Fruit fly (Drosophila melanogaster) whole organism, embryonic: ENCODE results near the gene CG7179.
A peak's percentile ranks its signal among the peaks of the same experiment; 100 is the strongest.

Source experiments
- Awh ChIP-seq: fragments of 200-800 bp; sonication (Bioruptor generic); IDR thresholded peaks from 2 replicates; pipeline ENCODE4, ENCODE4 v1.3.6; 2022; ENCODE audit warnings: missing biosample characterization, missing genetic modification characterization
- BEAF-32 ChIP-seq: fragments of 200-800 bp; sonication (Bioruptor generic); optimal IDR thresholded peaks from 3 replicates; lab custom pipeline; 2017; ENCODE audit warnings: missing biosample characterization, missing genetic modification characterization, mild to moderate bottlenecking, moderate library complexity, missing genetic modification reagents
- Bgb ChIP-seq: fragments of 200-800 bp; sonication (Bioruptor generic); IDR thresholded peaks from 2 replicates; pipeline ENCODE4 v1.3.6; 2022; ENCODE audit warnings: missing biosample characterization, missing genetic modification characterization; ENCODE audit not compliant: partially characterized antibody
- C15 ChIP-seq: fragments of 200-800 bp; sonication (Bioruptor generic); IDR thresholded peaks from 3 replicates; pipeline ENCODE4 v1.3.6; 2022; ENCODE audit warnings: missing biosample characterization, missing genetic modification characterization
- CG11247 ChIP-seq: fragments of 200-800 bp; sonication (Bioruptor generic); IDR thresholded peaks from 2 replicates; pipeline ENCODE4 v1.3.6; 2022; ENCODE audit warnings: missing biosample characterization, missing genetic modification characterization
- CG11456 ChIP-seq: fragments of 200-800 bp; sonication (Bioruptor generic); IDR thresholded peaks from 3 replicates; pipeline ENCODE4 v1.3.6; 2022; ENCODE audit warnings: missing biosample characterization, missing genetic modification characterization
- CG11560 ChIP-seq: fragments of 200-800 bp; sonication (Bioruptor generic); IDR thresholded peaks from 3 replicates; pipeline ENCODE4 v1.3.6; 2022; ENCODE audit warnings: missing biosample characterization, missing genetic modification characterization
- CG13775 ChIP-seq: fragments of 200-800 bp; sonication (Bioruptor generic); optimal IDR thresholded peaks from 3 replicates; lab custom pipeline; 2017; ENCODE audit warnings: missing biosample characterization, mild to moderate bottlenecking, missing genetic modification characterization
- CG14965 ChIP-seq: fragments of 200-800 bp; sonication (Bioruptor generic); optimal IDR thresholded peaks from 2 replicates; lab custom pipeline; 2016; ENCODE audit warnings: missing biosample characterization, missing genetic modification characterization, borderline replicate concordance
- CG17612 ChIP-seq: fragments of 200-800 bp; sonication (Bioruptor generic); IDR thresholded peaks from 2 replicates; pipeline ENCODE4 v1.3.6; 2022; ENCODE audit warnings: missing biosample characterization, missing genetic modification characterization
- CG1792 ChIP-seq: fragments of 200-800 bp; sonication (Bioruptor generic); optimal IDR thresholded peaks from 2 replicates; lab custom pipeline; 2016; ENCODE audit warnings: missing biosample characterization, missing genetic modification characterization
- CG18764 ChIP-seq: fragments of 200-800 bp; sonication (Bioruptor generic); optimal IDR thresholded peaks from 3 replicates; lab custom pipeline; 2016; ENCODE audit warnings: missing biosample characterization, missing genetic modification characterization
- CG30403 ChIP-seq: fragments of 200-800 bp; sonication (Bioruptor generic); optimal IDR thresholded peaks from 3 replicates; lab custom pipeline; 2016; ENCODE audit warnings: missing biosample characterization, missing genetic modification characterization
- CG32532 ChIP-seq: fragments of 200-800 bp; sonication (Bioruptor generic); IDR thresholded peaks from 2 replicates; pipeline ENCODE4 v1.3.6; 2022; ENCODE audit warnings: missing biosample characterization, missing genetic modification characterization
- CG3281 ChIP-seq: fragments of 200-800 bp; sonication (Bioruptor generic); optimal IDR thresholded peaks from 3 replicates; lab custom pipeline; 2017; ENCODE audit warnings: missing biosample characterization, mild to moderate bottlenecking, missing genetic modification characterization
- CG3726 ChIP-seq: fragments of 200-800 bp; sonication (Bioruptor generic); IDR thresholded peaks from 3 replicates; pipeline ENCODE4, ENCODE4 v1.3.6; 2022; ENCODE audit warnings: missing biosample characterization, missing genetic modification characterization
- CG3838 ChIP-seq: fragments of 200-800 bp; sonication (Bioruptor generic); optimal IDR thresholded peaks from 3 replicates; lab custom pipeline; 2016; ENCODE audit warnings: missing biosample characterization, missing genetic modification characterization
- CG4360 ChIP-seq: fragments of 200-800 bp; sonication (Bioruptor generic); IDR thresholded peaks from 2 replicates; pipeline ENCODE4 v1.3.6; 2022; ENCODE audit warnings: missing biosample characterization, missing genetic modification characterization
- CG4404 ChIP-seq: fragments of 200-800 bp; sonication (Bioruptor generic); IDR thresholded peaks from 2 replicates; pipeline ENCODE4 v1.3.6; 2022; ENCODE audit warnings: missing biosample characterization, missing genetic modification characterization
- CG8765 ChIP-seq: fragments of 200-800 bp; sonication (Bioruptor generic); IDR thresholded peaks from 2 replicates; pipeline ENCODE4 v1.3.6; 2022; ENCODE audit warnings: missing biosample characterization, missing genetic modification characterization
- CG8944 ChIP-seq: fragments of 200-800 bp; sonication (Bioruptor generic); optimal IDR thresholded peaks from 3 replicates; lab custom pipeline; 2016; ENCODE audit warnings: missing biosample characterization, missing genetic modification characterization
- Dek ChIP-seq: fragments of 200-800 bp; sonication (Bioruptor generic); optimal IDR thresholded peaks from 3 replicates; lab custom pipeline; 2019; ENCODE audit warnings: missing biosample characterization, mild to moderate bottlenecking, missing genetic modification characterization, moderate library complexity
- Fer2 ChIP-seq: fragments of 200-800 bp; sonication (Bioruptor generic); optimal IDR thresholded peaks from 2 replicates; lab custom pipeline; 2018; ENCODE audit warnings: missing biosample characterization, mild to moderate bottlenecking, missing genetic modification characterization, moderate library complexity
- HLH54F ChIP-seq: fragments of 200-800 bp; sonication (Bioruptor generic); optimal IDR thresholded peaks from 3 replicates; lab custom pipeline; 2016; ENCODE audit warnings: missing biosample characterization, missing genetic modification characterization
- Hmr ChIP-seq: fragments of 200-800 bp; sonication (Bioruptor generic); optimal IDR thresholded peaks from 3 replicates; lab custom pipeline; 2017; ENCODE audit warnings: mild to moderate bottlenecking, missing biosample characterization, missing genetic modification reagents, missing genetic modification characterization
- Lim3 ChIP-seq: fragments of 200-800 bp; sonication (Bioruptor generic); IDR thresholded peaks from 2 replicates; pipeline ENCODE4 v1.3.6; 2022; ENCODE audit warnings: missing biosample characterization, missing genetic modification characterization
- Mes4 ChIP-seq: fragments of 200-800 bp; sonication (Bioruptor generic); optimal IDR thresholded peaks from 2 replicates; lab custom pipeline; 2016; ENCODE audit warnings: missing biosample characterization, missing genetic modification characterization
- ap ChIP-seq: fragments of 200-800 bp; sonication (Bioruptor generic); IDR thresholded peaks from 2 replicates; pipeline ENCODE4 v1.3.6; 2022; ENCODE audit warnings: missing biosample characterization, missing genetic modification characterization
- bigmax ChIP-seq: fragments of 200-800 bp; sonication (Bioruptor generic); optimal IDR thresholded peaks from 2 replicates; lab custom pipeline; 2018; ENCODE audit warnings: missing biosample characterization, mild to moderate bottlenecking, missing genetic modification characterization
- bowl ChIP-seq: fragments of 200-800 bp; sonication (Bioruptor generic); IDR thresholded peaks from 2 replicates; pipeline ENCODE4 v1.3.6; 2022; ENCODE audit warnings: missing biosample characterization, missing genetic modification characterization
- cad ChIP-seq: fragments of >200 bp; optimal IDR thresholded peaks from 2 replicates; lab custom pipeline; 2017; ENCODE audit warnings: missing biosample characterization, missing genetic modification characterization
- chinmo ChIP-seq: fragments of 200-800 bp; sonication (Bioruptor generic); IDR thresholded peaks from 4 replicates; pipeline ENCODE4 v1.3.6; 2022; ENCODE audit warnings: missing biosample characterization, missing genetic modification characterization; ENCODE audit not compliant: partially characterized antibody
- dysf ChIP-seq: fragments of 200-800 bp; sonication (Bioruptor generic); IDR thresholded peaks from 3 replicates; pipeline ENCODE4 v1.3.6; 2022; ENCODE audit warnings: missing biosample characterization, missing genetic modification characterization
- fd96Cb ChIP-seq: fragments of 200-800 bp; sonication (Bioruptor generic); optimal IDR thresholded peaks from 2 replicates; lab custom pipeline; 2018; ENCODE audit warnings: missing biosample characterization, mild to moderate bottlenecking, missing genetic modification characterization, moderate library complexity
- grau ChIP-seq: fragments of 200-800 bp; optimal IDR thresholded peaks from 3 replicates; lab custom pipeline; 2019; ENCODE audit warnings: missing biosample characterization, mild to moderate bottlenecking, missing genetic modification characterization, moderate library complexity
- ham ChIP-seq: fragments of 200-800 bp; sonication (Bioruptor generic); IDR thresholded peaks from 2 replicates; pipeline ENCODE4 v1.3.6; 2022; ENCODE audit warnings: missing biosample characterization, missing genetic modification characterization
- klu ChIP-seq: fragments of 200-800 bp; sonication (Bioruptor generic); IDR thresholded peaks from 2 replicates; pipeline ENCODE4 v1.3.6; 2022; ENCODE audit warnings: missing biosample characterization, missing genetic modification characterization
- lmd ChIP-seq: fragments of 200-800 bp; sonication (Bioruptor generic); IDR thresholded peaks from 2 replicates; pipeline ENCODE4 v1.3.6; 2022; ENCODE audit warnings: missing biosample characterization, missing genetic modification characterization
- lola ChIP-seq, 3 experiments: fragments of >200 bp in 2 of 3; fragments of 200-800 bp in 1 of 3; sonication (Bioruptor generic) in 1 of 3; optimal IDR thresholded peaks; 2 replicates each; lab custom pipeline; 2017 to 2019; ENCODE audit warnings: missing biosample characterization in 3 of 3, missing genetic modification characterization in 3 of 3, mild to moderate bottlenecking in 1 of 3, moderate library complexity in 1 of 3
- lov ChIP-seq, 2 experiments: fragments of 200-800 bp in 1 of 2; fragments of >200 bp in 1 of 2; sonication (Bioruptor generic) in 1 of 2; IDR thresholded peaks in 1 of 2; optimal IDR thresholded peaks in 1 of 2; 2 replicates in 1 of 2; 3 replicates in 1 of 2; pipeline versions ENCODE4 v1.3.6 to Lab custom; 2017 to 2022; ENCODE audit warnings: missing biosample characterization in 1 of 2, missing genetic modification characterization in 1 of 2
- luna ChIP-seq: fragments of 200-800 bp; sonication (Bioruptor generic); optimal IDR thresholded peaks from 2 replicates; lab custom pipeline; 2016; ENCODE audit warnings: missing biosample characterization, missing genetic modification characterization
- oc ChIP-seq: fragments of 200-800 bp; sonication (Bioruptor generic); optimal IDR thresholded peaks from 2 replicates; lab custom pipeline; 2018; ENCODE audit warnings: missing biosample characterization, mild to moderate bottlenecking, missing genetic modification characterization, moderate library complexity
- sens ChIP-seq: fragments of 200-800 bp; sonication (Bioruptor generic); peaks from one replicate; lab custom pipeline; 2016; ENCODE audit warnings: missing biosample characterization, missing genetic modification characterization
- slou ChIP-seq: fragments of 200-800 bp; sonication (Bioruptor generic); optimal IDR thresholded peaks from 3 replicates; lab custom pipeline; 2016; ENCODE audit warnings: missing biosample characterization, missing genetic modification characterization
- tgo ChIP-seq: fragments of 200-800 bp; sonication (Bioruptor generic); IDR thresholded peaks from 3 replicates; pipeline ENCODE4 v1.3.6; 2022; ENCODE audit warnings: missing biosample characterization, missing genetic modification characterization
- toy ChIP-seq: fragments of 200-800 bp; sonication (Bioruptor generic); IDR thresholded peaks from 2 replicates; pipeline ENCODE4 v1.3.6; 2022; ENCODE audit warnings: missing biosample characterization, missing genetic modification characterization
- ttk ChIP-seq: fragments of 200-800 bp; sonication (Bioruptor generic); IDR thresholded peaks from 2 replicates; pipeline ENCODE4 v2.1.2; 2022; ENCODE audit warnings: missing biosample characterization, missing genetic modification characterization
- vfl ChIP-seq: fragments of 200-800 bp; sonication (Bioruptor generic); optimal IDR thresholded peaks from 2 replicates; lab custom pipeline; 2016; ENCODE audit warnings: missing biosample characterization, missing genetic modification characterization

The CG7179 gene

DNA sequence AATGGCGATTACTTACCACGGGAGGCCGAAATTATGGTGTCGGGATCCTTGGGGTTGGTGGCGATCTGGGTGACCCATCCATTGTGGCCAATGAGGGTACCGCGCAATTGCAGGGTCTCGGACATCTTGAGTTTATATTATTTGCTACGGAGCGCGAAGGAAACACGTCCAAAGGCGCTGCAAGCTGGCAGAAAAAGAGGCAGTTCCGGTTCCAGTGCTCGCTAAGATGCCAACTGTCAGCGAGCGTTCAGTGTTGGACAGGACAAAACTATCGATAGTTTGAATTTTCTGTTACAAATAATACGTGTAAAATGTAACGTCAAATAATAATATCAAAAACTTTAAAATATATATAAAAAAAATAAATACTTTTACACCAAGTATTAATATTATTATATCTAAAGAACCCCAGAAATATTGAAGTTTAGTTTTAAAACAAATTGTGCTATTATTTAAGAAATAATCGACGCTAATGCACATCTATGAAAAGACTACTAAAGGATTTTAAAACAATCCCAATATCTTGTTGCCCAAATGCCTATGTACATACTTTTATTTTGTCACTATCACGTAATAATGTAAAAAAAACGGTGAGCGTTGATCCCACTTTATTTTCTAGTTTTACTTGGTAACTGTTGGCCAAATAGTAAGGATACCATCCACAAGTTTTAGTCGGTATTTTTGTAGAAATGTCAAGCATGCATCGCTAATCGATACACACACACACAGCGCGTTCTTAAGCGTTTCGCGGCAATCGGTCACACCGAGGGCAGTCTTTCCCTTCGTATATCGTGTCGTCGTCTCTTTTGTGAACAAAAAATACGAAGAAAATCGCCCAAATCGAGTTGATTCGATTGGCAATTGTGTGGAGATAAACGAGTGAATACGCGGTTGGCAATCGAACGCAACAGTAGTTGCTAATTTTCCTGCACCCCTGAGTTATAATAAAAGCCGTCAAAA is 49.5 kb upstream of the CG7179 start, which contains the start of the genes Rack1 and mts (continued):
- TF ChIP-seq C15 (0 out of 3 replicates have a peak, but pooled peaks have one; percentile 24), Mes4 (GFP tag; lab: Kevin White, UChicago) (peak; percentile 94), oc (tag; lab: Kevin White, UChicago) (no peak), tgo (GFP tag; lab: Robert Waterston, UW) (peak; percentile 67), bigmax (GFP tag; lab: Kevin White, UChicago) (peak; percentile 64), Hmr (peak; percentile 94), CG32532 (GFP tag; lab: Robert Waterston, UW) (peak; percentile 90), CG4404 (no peak), slou (GFP tag; lab: Kevin White, UChicago) (peak; percentile 81), CG11560 (tag; lab: Robert Waterston, UW) (no peak; the same call in 1 of the 3 replicates), lola (GFP tag; optimal IDR thresholded peaks at IDR 0.05; lab: Kevin White, UChicago) (peak in 1 of 3 experiments; percentile 21), fd96Cb (tag; lab: Kevin White, UChicago) (peak; percentile 34), bowl (GFP tag; lab: Robert Waterston, UW) (peak; percentile 32; the same call in 1 of the 2 replicates), vfl (GFP tag; lab: Kevin White, UChicago) (peak; percentile 82), CG3726 (GFP tag; lab: Robert Waterston, UW) (no peak), Awh (peak; percentile 81), lmd (GFP tag; lab: Robert Waterston, UW) (peak; percentile 60), Bgb (GFP tag; lab: Robert Waterston, UW) (peak; percentile 62; the same call in 1 of the 2 replicates), CG8944 (GFP tag; lab: Kevin White, UChicago) (peak; percentile 68), lov (optimal IDR thresholded peaks at IDR 0.05; lab: Kevin White, UChicago) (no peak), lov (GFP tag; IDR thresholded peaks at IDR 0.05; lab: Robert Waterston, UW) (peak; percentile 92), ham (peak; percentile 29; the same call in 1 of the 2 replicates), CG3281 (GFP tag; lab: Kevin White, UChicago) (peak; percentile 90), CG8765 (GFP tag; lab: Robert Waterston, UW) (no peak; the same call in 1 of the 2 replicates), CG13775 (GFP tag; lab: Kevin White, UChicago) (peak; percentile 89), ttk (GFP tag; lab: Robert Waterston, UW) (peak; percentile 69), Fer2 (tag; lab: Kevin White, UChicago) (peak; percentile 74), CG18764 (peak; percentile 75), toy (GFP tag; lab: Robert Waterston, UW) (peak; percentile 37; the same call in 1 of the 2 replicates), CG11456 (peak; percentile 92), CG14965 (GFP tag; lab: Kevin White, UChicago) (no peak), BEAF-32 (GFP tag; lab: Kevin White, UChicago) (peak; percentile 67), CG3838 (GFP tag; lab: Kevin White, UChicago) (peak; percentile 48), CG4360 (peak; percentile 56), HLH54F (GFP tag; lab: Kevin White, UChicago) (peak; percentile 75), Dek (tag; lab: Kevin White, UChicago) (peak; percentile 75), luna (peak; percentile 42), Lim3 (GFP tag; lab: Robert Waterston, UW) (no peak), cad (GFP tag; lab: Kevin White, UChicago) (no peak), chinmo (GFP tag; lab: Robert Waterston, UW) (0 out of 4 replicates have a peak, but pooled peaks have one; percentile 8), CG1792 (peak; percentile 59), CG17612 (GFP tag; lab: Robert Waterston, UW) (peak; percentile 69; the same call in 1 of the 2 replicates), CG11247 (GFP tag; lab: Robert Waterston, UW) (peak; percentile 86), dysf (GFP tag; lab: Robert Waterston, UW) (peak; percentile 75; the same call in 2 of the 3 replicates), sens (GFP tag; lab: Kevin White, UChicago) (peak; percentile 93), klu (GFP tag; lab: Robert Waterston, UW) (peak; percentile 40; the same call in 1 of the 2 replicates), grau (tag; lab: Kevin White, UChicago) (peak; percentile 73), CG30403 (GFP tag; lab: Kevin White, UChicago) (peak; percentile 60), ap (peak; percentile 74; the same call in 1 of the 2 replicates)
